Fruit fly (Drosophila melanogaster) whole organism, prepupa: ENCODE results near the gene Nhe2.

ENCODE experiments used
- CG11294 ChIP-seq: fragments of 200-800 bp; sonication (Bioruptor generic); IDR thresholded peaks from 2 replicates; pipeline ENCODE4 v1.3.6; 2022; ENCODE audit warnings: missing biosample characterization, missing genetic modification characterization
- CG3032 ChIP-seq: fragments of 200-800 bp; optimal IDR thresholded peaks from 2 replicates; lab custom pipeline; 2019; ENCODE audit warnings: missing biosample characterization, mild to moderate bottlenecking, missing genetic modification characterization, moderate library complexity
- CG6163 ChIP-seq: fragments of 200-800 bp; sonication (Bioruptor generic); IDR thresholded peaks from 3 replicates; pipeline ENCODE4 v1.3.6; 2022; ENCODE audit warnings: missing biosample characterization, missing genetic modification characterization
- Eip93F ChIP-seq: fragments of 200-800 bp; sonication (Bioruptor generic); optimal IDR thresholded peaks from 2 replicates; lab custom pipeline; 2016; ENCODE audit warnings: missing biosample characterization, mild to moderate bottlenecking, missing genetic modification characterization
- Sox102F ChIP-seq: fragments of 200-800 bp; sonication (Bioruptor generic); optimal IDR thresholded peaks from 2 replicates; lab custom pipeline; 2016; ENCODE audit warnings: missing biosample characterization, mild to moderate bottlenecking, missing genetic modification characterization
- acj6 ChIP-seq: fragments of 200-800 bp; sonication (Bioruptor generic); optimal IDR thresholded peaks from 3 replicates; lab custom pipeline; 2016; ENCODE audit warnings: missing biosample characterization, missing genetic modification characterization
- cyc ChIP-seq: fragments of 200-800 bp; sonication (Bioruptor generic); optimal IDR thresholded peaks from 3 replicates; lab custom pipeline; 2016; ENCODE audit warnings: missing biosample characterization, missing genetic modification characterization
- dsx ChIP-seq: fragments of 200-800 bp; optimal IDR thresholded peaks from 3 replicates; lab custom pipeline; 2019; ENCODE audit warnings: missing biosample characterization, mild to moderate bottlenecking, missing genetic modification characterization, moderate library complexity; ENCODE audit not compliant: poor library complexity, severe bottlenecking
- svp ChIP-seq: fragments of 200-800 bp; sonication (Bioruptor generic); peaks from one replicate; lab custom pipeline; 2016; ENCODE audit warnings: missing biosample characterization, missing genetic modification characterization
- vri ChIP-seq: fragments of 200-800 bp; sonication (Bioruptor generic); optimal IDR thresholded peaks from 3 replicates; lab custom pipeline; 2016; ENCODE audit warnings: missing biosample characterization, mild to moderate bottlenecking, missing genetic modification characterization

Gene Nhe2

DNA sequence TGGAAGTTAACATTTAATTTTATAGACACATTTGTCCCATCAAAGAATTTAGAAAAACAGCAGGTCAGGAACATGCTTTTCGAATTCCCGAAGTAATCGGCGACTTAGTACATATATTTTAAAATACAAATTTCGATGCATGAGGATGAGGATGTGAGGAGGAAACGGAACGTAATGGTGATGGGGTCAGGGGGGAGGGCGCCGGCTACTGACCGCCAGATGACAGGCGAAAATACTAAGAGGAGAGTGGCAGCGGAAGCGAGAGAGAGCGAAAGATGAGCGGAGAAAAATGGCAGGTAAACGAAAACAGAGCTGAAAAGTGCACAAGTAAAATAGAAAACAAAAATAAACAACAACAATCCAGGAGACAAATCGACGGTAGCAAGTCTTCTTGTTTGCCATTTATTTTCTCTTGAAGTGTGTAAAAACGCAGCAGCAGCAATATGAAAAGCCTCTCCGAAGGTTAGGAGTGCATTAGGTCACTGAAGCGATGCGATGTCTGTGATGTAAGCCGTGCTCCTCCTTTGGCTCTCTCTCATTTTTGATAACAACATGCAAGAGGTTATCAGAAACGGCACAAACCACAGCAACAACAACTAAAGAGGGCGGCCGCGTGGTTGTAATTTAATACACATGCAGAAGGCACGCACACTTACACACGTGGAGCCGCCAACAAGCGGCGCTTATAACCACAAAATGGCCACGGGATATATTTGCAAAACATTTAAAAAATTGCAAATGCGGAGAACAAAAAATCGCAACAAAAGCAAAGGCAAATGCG, 74.3 kb downstream of the Nhe2 start:
- TF ChIP-seq CG11294 (GFP tag; lab: Robert Waterston, UW) (no peak), vri (GFP tag; lab: Kevin White, UChicago) (peak; percentile 81), svp (peak; percentile 100), CG3032 (no peak), dsx (no peak)

dm6 chr2L:21179217-21179520, 74.8 kb downstream of the Nhe2 start:
- no peak for TF ChIP-seq cyc (GFP tag; lab: Kevin White, UChicago)
- no peak for TF ChIP-seq CG6163 (GFP tag; lab: Robert Waterston, UW)
- TF ChIP-seq acj6 (GFP tag; lab: Kevin White, UChicago), result no peak
- no peak for TF ChIP-seq svp
- TF ChIP-seq, all 60 proteins: peak for 0

DNA sequence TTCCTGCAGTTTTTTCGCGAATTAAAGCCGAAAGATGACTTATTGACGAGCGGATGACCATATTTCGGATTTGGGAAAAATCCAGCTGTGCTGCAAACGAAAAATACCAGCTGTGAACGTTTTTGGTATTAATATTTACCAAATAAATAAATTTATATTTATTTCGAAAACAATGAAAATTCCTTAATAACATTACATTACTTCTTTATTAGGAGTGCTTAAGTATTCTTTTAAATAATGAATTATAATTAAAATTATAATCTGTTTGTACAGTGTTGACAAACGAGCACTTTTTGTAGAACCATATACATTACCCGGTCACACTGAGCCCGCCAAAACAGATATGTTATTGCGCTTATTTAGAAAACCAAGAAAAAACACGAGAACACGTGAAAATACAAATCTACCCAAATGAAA, 75.3 kb downstream of the Nhe2 start, which contains the start of the genes bur and Mcm10:
bur (minus strand) TSS at position 69 of the 417 bp plus-strand sequence.
Mcm10 (plus strand) TSS at position 319 of the 417 bp plus-strand sequence.
- peak; percentile 66 for TF ChIP-seq Eip93F
- TF ChIP-seq Sox102F (GFP tag; lab: Kevin White, UChicago), result no peak
